Fruit fly (Drosophila melanogaster) whole organism, embryonic: ENCODE measurements around the gene kin17.
A peak's percentile ranks its signal among the peaks of the same experiment; 100 is the strongest.

Source experiments
- CG11085 ChIP-seq: fragments of 200-800 bp; sonication (Bioruptor generic); IDR thresholded peaks from 2 replicates; pipeline ENCODE4 v1.3.6; 2022; ENCODE audit warnings: missing biosample characterization, missing genetic modification characterization
- CG12219 ChIP-seq: fragments of 200-800 bp; sonication (Bioruptor generic); optimal IDR thresholded peaks from 3 replicates; lab custom pipeline; 2018; ENCODE audit warnings: missing biosample characterization, mild to moderate bottlenecking, missing genetic modification characterization
- CG12391 ChIP-seq: fragments of 200-800 bp; sonication (Bioruptor generic); optimal IDR thresholded peaks from 3 replicates; lab custom pipeline; 2018; ENCODE audit warnings: missing biosample characterization, mild to moderate bottlenecking, missing genetic modification characterization, moderate library complexity
- CG13894 ChIP-seq: fragments of 200-800 bp; sonication (Bioruptor generic); optimal IDR thresholded peaks from 3 replicates; lab custom pipeline; 2018; ENCODE audit warnings: missing biosample characterization, mild to moderate bottlenecking, missing genetic modification characterization, moderate library complexity
- CG14014 ChIP-seq: fragments of 200-800 bp; sonication (Bioruptor generic); IDR thresholded peaks from 2 replicates; pipeline ENCODE4 v1.3.6; 2022; ENCODE audit warnings: missing biosample characterization, missing genetic modification characterization
- CG15479 ChIP-seq: fragments of 200-800 bp; sonication (Bioruptor generic); optimal IDR thresholded peaks from 3 replicates; lab custom pipeline; 2019; ENCODE audit warnings: missing biosample characterization, mild to moderate bottlenecking, missing genetic modification characterization, moderate library complexity
- CG15514 ChIP-seq: fragments of 200-800 bp; sonication (Bioruptor generic); optimal IDR thresholded peaks from 3 replicates; lab custom pipeline; 2017; ENCODE audit warnings: missing biosample characterization, missing genetic modification characterization, mild to moderate bottlenecking, moderate library complexity, missing genetic modification reagents
- CG18599 ChIP-seq: fragments of 200-800 bp; sonication (Bioruptor generic); optimal IDR thresholded peaks from 3 replicates; lab custom pipeline; 2017; ENCODE audit warnings: missing biosample characterization, missing genetic modification characterization, mild to moderate bottlenecking, moderate library complexity, missing genetic modification reagents
- CG32772 ChIP-seq: fragments of 200-800 bp; sonication (Bioruptor generic); IDR thresholded peaks from 2 replicates; pipeline ENCODE4 v1.3.6; 2022; ENCODE audit warnings: missing biosample characterization, missing genetic modification characterization
- CG3281 ChIP-seq: fragments of 200-800 bp; sonication (Bioruptor generic); optimal IDR thresholded peaks from 3 replicates; lab custom pipeline; 2017; ENCODE audit warnings: missing biosample characterization, mild to moderate bottlenecking, missing genetic modification characterization
- CG34376 ChIP-seq: fragments of 200-800 bp; sonication (Bioruptor generic); optimal IDR thresholded peaks from 2 replicates; lab custom pipeline; 2018; ENCODE audit warnings: missing biosample characterization, mild to moderate bottlenecking, missing genetic modification characterization
- CG34422 ChIP-seq: fragments of 200-800 bp; sonication (Bioruptor generic); IDR thresholded peaks from 3 replicates; pipeline ENCODE4 v1.3.6; 2022; ENCODE audit warnings: missing biosample characterization, missing genetic modification characterization
- CG3726 ChIP-seq: fragments of 200-800 bp; sonication (Bioruptor generic); IDR thresholded peaks from 3 replicates; pipeline ENCODE4, ENCODE4 v1.3.6; 2022; ENCODE audit warnings: missing biosample characterization, missing genetic modification characterization
- CG6683 ChIP-seq: fragments of 200-800 bp; sonication (Bioruptor generic); optimal IDR thresholded peaks from 2 replicates; lab custom pipeline; 2017; ENCODE audit warnings: missing biosample characterization, mild to moderate bottlenecking, missing genetic modification characterization, missing genetic modification reagents
- CG6791 ChIP-seq: fragments of 200-800 bp; sonication (Bioruptor generic); IDR thresholded peaks from 3 replicates; pipeline ENCODE4 v1.3.6; 2022; ENCODE audit warnings: missing biosample characterization, missing genetic modification characterization; ENCODE audit not compliant: partially characterized antibody
- CG8359 ChIP-seq: fragments of 200-800 bp; sonication (Bioruptor generic); optimal IDR thresholded peaks from 2 replicates; lab custom pipeline; 2017; ENCODE audit warnings: missing biosample characterization, mild to moderate bottlenecking, missing genetic modification characterization, borderline replicate concordance
- Deaf1 ChIP-seq: fragments of 200-800 bp; optimal IDR thresholded peaks from 3 replicates; lab custom pipeline; 2019; ENCODE audit warnings: missing biosample characterization, mild to moderate bottlenecking, missing genetic modification characterization, moderate library complexity
- Eip74EF ChIP-seq, 2 experiments: fragments of 200-800 bp in 1 of 2; fragments of >200 bp in 1 of 2; sonication (Bioruptor generic) in 1 of 2; optimal IDR thresholded peaks; 2 replicates each; lab custom pipeline; 2017 to 2019; ENCODE audit warnings: missing biosample characterization in 2 of 2, missing genetic modification characterization in 2 of 2, mild to moderate bottlenecking in 1 of 2, moderate library complexity in 1 of 2
- Elba2 ChIP-seq: fragments of 200-800 bp; sonication (Bioruptor generic); optimal IDR thresholded peaks from 3 replicates; lab custom pipeline; 2016; ENCODE audit warnings: missing biosample characterization, missing genetic modification characterization
- Ets97D ChIP-seq: fragments of 200-800 bp; sonication (Bioruptor generic); optimal IDR thresholded peaks from 3 replicates; lab custom pipeline; 2016; ENCODE audit warnings: missing biosample characterization, missing genetic modification characterization
- Hand ChIP-seq: fragments of 200-800 bp; sonication (Bioruptor generic); optimal IDR thresholded peaks from 2 replicates; lab custom pipeline; 2017; ENCODE audit warnings: mild to moderate bottlenecking, missing biosample characterization, missing genetic modification reagents, missing genetic modification characterization
- Hmr ChIP-seq: fragments of 200-800 bp; sonication (Bioruptor generic); optimal IDR thresholded peaks from 3 replicates; lab custom pipeline; 2017; ENCODE audit warnings: mild to moderate bottlenecking, missing biosample characterization, missing genetic modification reagents, missing genetic modification characterization
- Hr78 ChIP-seq, 2 experiments: fragments of 200-800 bp in 1 of 2; fragments of >200 bp in 1 of 2; sonication (Bioruptor generic) in 1 of 2; optimal IDR thresholded peaks; 2 replicates each; lab custom pipeline; 2017 to 2019; ENCODE audit warnings: missing biosample characterization in 2 of 2, missing genetic modification characterization in 2 of 2, mild to moderate bottlenecking in 1 of 2, moderate library complexity in 1 of 2
- MESR4 ChIP-seq: fragments of 200-800 bp; sonication (Bioruptor generic); optimal IDR thresholded peaks from 2 replicates; lab custom pipeline; 2018; ENCODE audit warnings: missing biosample characterization, mild to moderate bottlenecking, missing genetic modification characterization, moderate library complexity
- Stat92E ChIP-seq, 3 experiments: fragments of >200 bp in 2 of 3; fragments of 200-800 bp in 1 of 3; sonication (Bioruptor generic) in 1 of 3; optimal IDR thresholded peaks; 2 replicates each; lab custom pipeline; 2017 to 2019; ENCODE audit warnings: missing biosample characterization in 3 of 3, missing genetic modification characterization in 3 of 3, mild to moderate bottlenecking in 1 of 3, moderate library complexity in 1 of 3
- aop ChIP-seq: fragments of 200-800 bp; sonication (Bioruptor generic); IDR thresholded peaks from 2 replicates; pipeline ENCODE4 v1.3.6; 2022; ENCODE audit warnings: missing biosample characterization, missing genetic modification characterization
- ara ChIP-seq: fragments of 200-800 bp; sonication (Bioruptor generic); IDR thresholded peaks from 2 replicates; pipeline ENCODE4 v1.3.6; 2022; ENCODE audit warnings: missing biosample characterization, missing genetic modification characterization
- br ChIP-seq: fragments of >200 bp; optimal IDR thresholded peaks from 2 replicates; lab custom pipeline; 2017
- cg ChIP-seq: fragments of 200-800 bp; sonication (Bioruptor generic); optimal IDR thresholded peaks from 3 replicates; lab custom pipeline; 2019; ENCODE audit warnings: missing biosample characterization, mild to moderate bottlenecking, missing genetic modification characterization, moderate library complexity
- chinmo ChIP-seq: fragments of 200-800 bp; sonication (Bioruptor generic); IDR thresholded peaks from 4 replicates; pipeline ENCODE4 v1.3.6; 2022; ENCODE audit warnings: missing biosample characterization, missing genetic modification characterization; ENCODE audit not compliant: partially characterized antibody
- dan ChIP-seq: fragments of 200-800 bp; sonication (Bioruptor generic); IDR thresholded peaks from 2 replicates; pipeline ENCODE4 v1.3.6; 2022; ENCODE audit warnings: missing biosample characterization, missing genetic modification characterization
- dpn ChIP-seq, 2 experiments: fragments of 200-800 bp; sonication (Bioruptor generic); optimal IDR thresholded peaks; 3 replicates each; lab custom pipeline; 2016; ENCODE audit warnings: missing biosample characterization in 2 of 2, missing genetic modification characterization in 2 of 2
- esg ChIP-seq: fragments of 200-800 bp; sonication (Bioruptor generic); conservative IDR thresholded peaks from 2 replicates; pipeline ENCODE4 v1.3.6; 2022; ENCODE audit warnings: missing biosample characterization, missing genetic modification characterization
- ewg ChIP-seq: fragments of 200-800 bp; sonication (Bioruptor generic); optimal IDR thresholded peaks from 3 replicates; lab custom pipeline; 2017; ENCODE audit warnings: mild to moderate bottlenecking, missing biosample characterization, missing genetic modification reagents, missing genetic modification characterization
- grau ChIP-seq: fragments of 200-800 bp; optimal IDR thresholded peaks from 3 replicates; lab custom pipeline; 2019; ENCODE audit warnings: missing biosample characterization, mild to moderate bottlenecking, missing genetic modification characterization, moderate library complexity
- hkb ChIP-seq, 2 experiments: fragments of 200-800 bp in 1 of 2; fragments of >200 bp in 1 of 2; sonication (Bioruptor generic) in 1 of 2; IDR thresholded peaks in 1 of 2; optimal IDR thresholded peaks in 1 of 2; 2 replicates each; pipeline versions ENCODE4 v1.3.6 to Lab custom; 2017 to 2022; ENCODE audit warnings: missing biosample characterization in 1 of 2, missing genetic modification characterization in 1 of 2
- lab ChIP-seq: fragments of 200-800 bp; sonication (Bioruptor generic); optimal IDR thresholded peaks from 3 replicates; lab custom pipeline; 2017; ENCODE audit warnings: missing biosample characterization, missing genetic modification characterization, mild to moderate bottlenecking, moderate library complexity, missing genetic modification reagents
- odd ChIP-seq: fragments of 200-800 bp; sonication (Bioruptor generic); optimal IDR thresholded peaks from 2 replicates; lab custom pipeline; 2017; ENCODE audit warnings: missing biosample characterization, mild to moderate bottlenecking, missing genetic modification characterization
- row ChIP-seq: fragments of 200-800 bp; sonication (Bioruptor generic); IDR thresholded peaks from 3 replicates; pipeline ENCODE4 v1.3.6; 2022; ENCODE audit warnings: missing biosample characterization, missing genetic modification characterization
- sens ChIP-seq: fragments of 200-800 bp; sonication (Bioruptor generic); peaks from one replicate; lab custom pipeline; 2016; ENCODE audit warnings: missing biosample characterization, missing genetic modification characterization
- slbo ChIP-seq: fragments of 200-800 bp; sonication (Bioruptor generic); IDR thresholded peaks from 2 replicates; pipeline ENCODE4 v1.3.6; 2022; ENCODE audit warnings: missing biosample characterization, missing genetic modification characterization
- sug ChIP-seq: fragments of 200-800 bp; optimal IDR thresholded peaks from 2 replicates; lab custom pipeline; 2019; ENCODE audit warnings: missing biosample characterization, mild to moderate bottlenecking, missing genetic modification characterization, moderate library complexity
- tio ChIP-seq: fragments of 200-800 bp; sonication (Bioruptor generic); optimal IDR thresholded peaks from 2 replicates; lab custom pipeline; 2017; ENCODE audit warnings: missing biosample characterization, missing genetic modification characterization, inconsistent platforms
- tup ChIP-seq: fragments of 200-800 bp; sonication (Bioruptor generic); optimal IDR thresholded peaks from 2 replicates; lab custom pipeline; 2016; ENCODE audit warnings: missing biosample characterization, mild to moderate bottlenecking, missing genetic modification characterization, moderate library complexity
- twi ChIP-seq: fragments of 200-800 bp; optimal IDR thresholded peaks from 2 replicates; lab custom pipeline; 2019; ENCODE audit warnings: missing biosample characterization, mild to moderate bottlenecking, missing genetic modification characterization, moderate library complexity

The kin17 gene

DNA sequence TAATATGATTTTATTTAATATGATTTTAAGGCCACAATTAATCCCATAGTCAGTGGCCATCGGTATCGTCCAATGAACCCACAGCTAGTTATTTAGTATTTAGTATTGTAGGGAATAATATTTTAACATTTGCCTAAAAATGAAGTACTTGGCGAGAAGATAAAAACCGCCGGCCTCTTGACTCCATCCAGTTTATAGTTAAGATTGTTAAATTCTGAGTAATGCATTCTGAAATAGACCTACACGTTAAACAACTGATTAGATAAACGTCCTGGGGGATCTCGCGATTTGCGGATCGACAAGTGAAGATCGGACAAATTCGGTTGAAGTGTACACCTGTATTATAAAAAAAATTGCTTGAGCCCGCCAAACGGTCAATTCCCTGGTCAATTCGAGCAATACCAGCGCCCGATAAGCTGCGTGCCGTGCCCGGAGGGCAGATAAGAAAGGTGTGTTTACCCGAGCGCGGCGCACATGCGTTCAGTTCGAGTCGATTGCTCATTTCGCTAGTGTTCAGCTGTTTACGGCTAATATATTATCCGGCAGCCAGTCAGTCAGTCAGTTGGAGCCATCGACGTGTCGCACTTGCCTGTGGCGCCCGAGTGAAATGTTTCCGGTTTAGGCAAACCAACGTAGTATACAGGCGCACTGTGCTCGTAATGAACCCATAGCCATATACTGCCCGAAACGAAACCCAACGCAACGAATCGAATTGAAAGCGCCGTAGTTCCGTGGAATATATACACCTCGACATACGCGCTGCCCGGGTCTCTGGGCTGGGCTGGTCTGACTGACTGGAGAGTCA lies 30.6 kb downstream of the kin17 start (continued):
- TF ChIP-seq CG3726 (GFP tag; lab: Robert Waterston, UW), result no peak
- TF ChIP-seq CG3281, result no peak
- TF ChIP-seq Eip74EF (GFP tag; optimal IDR thresholded peaks at IDR 0.05; lab: Kevin White, UChicago), result peak in 1 of 2 experiments; percentile 55
- no peak for TF ChIP-seq Ets97D
- TF ChIP-seq dpn (GFP tag; optimal IDR thresholded peaks at IDR 0.05; lab: Kevin White, UChicago), result no peak
- peak; percentile 65 for TF ChIP-seq sens
- no peak for TF ChIP-seq twi
- TF ChIP-seq ewg (GFP tag; lab: Kevin White, UChicago), result no peak
- TF ChIP-seq CG11085 (GFP tag; lab: Robert Waterston, UW), result no peak
- TF ChIP-seq cg, result no peak
- no peak for TF ChIP-seq CG12219 (GFP tag; lab: Kevin White, UChicago)
- no peak for TF ChIP-seq hkb (optimal IDR thresholded peaks at IDR 0.05; lab: Kevin White, UChicago)
- TF ChIP-seq hkb (GFP tag; IDR thresholded peaks at IDR 0.05; lab: Robert Waterston, UW), result 0 out of 2 replicates have a peak, but pooled peaks have one; percentile 14
- no peak for TF ChIP-seq CG32772 (GFP tag; lab: Robert Waterston, UW)
- no peak for TF ChIP-seq esg (GFP tag; lab: Robert Waterston, UW)
- peak; percentile 19 for TF ChIP-seq CG15514 (GFP tag; lab: Kevin White, UChicago)
- TF ChIP-seq CG15479, result no peak
- TF ChIP-seq tio (GFP tag; lab: Kevin White, UChicago), result no peak
- TF ChIP-seq Hr78 (GFP tag; optimal IDR thresholded peaks at IDR 0.05; lab: Kevin White, UChicago), result peak in 1 of 2 experiments; percentile 1
- TF ChIP-seq row (GFP tag; lab: Robert Waterston, UW), result no peak; the same call in 2 of the 3 replicates
- no peak for TF ChIP-seq CG8359 (GFP tag; lab: Kevin White, UChicago)
- peak; percentile 95 for TF ChIP-seq sug
- TF ChIP-seq tup (GFP tag; lab: Kevin White, UChicago), result no peak
- no peak for TF ChIP-seq Elba2 (GFP tag; lab: Kevin White, UChicago)
- TF ChIP-seq CG13894 (tag; lab: Kevin White, UChicago), result peak; percentile 2
- no peak for TF ChIP-seq MESR4 (GFP tag; lab: Kevin White, UChicago)
- no peak for TF ChIP-seq CG6791
- TF ChIP-seq br, result no peak
- TF ChIP-seq ara (GFP tag; lab: Robert Waterston, UW), result no peak
- no peak for TF ChIP-seq grau (tag; lab: Kevin White, UChicago)
- no peak for TF ChIP-seq CG12391
- peak; percentile 65 for TF ChIP-seq lab (GFP tag; lab: Kevin White, UChicago)
- no peak for TF ChIP-seq Stat92E (GFP tag; optimal IDR thresholded peaks at IDR 0.05; lab: Kevin White, UChicago)
- TF ChIP-seq chinmo (GFP tag; lab: Robert Waterston, UW), result 0 out of 4 replicates have a peak, but pooled peaks have one; percentile 41
- TF ChIP-seq odd (GFP tag; lab: Kevin White, UChicago), result no peak
- peak; percentile 60 for TF ChIP-seq Deaf1 (tag; lab: Kevin White, UChicago)
- TF ChIP-seq slbo, result no peak
- TF ChIP-seq CG18599 (GFP tag; lab: Kevin White, UChicago), result peak; percentile 51
- peak; percentile 8 for TF ChIP-seq Hand (GFP tag; lab: Kevin White, UChicago)
- TF ChIP-seq Hmr (GFP tag; lab: Kevin White, UChicago), result peak; percentile 2
- no peak for TF ChIP-seq CG14014 (GFP tag; lab: Robert Waterston, UW)
- no peak for TF ChIP-seq aop (GFP tag; lab: Robert Waterston, UW)
- no peak for TF ChIP-seq CG34422 (GFP tag; lab: Robert Waterston, UW)
- TF ChIP-seq CG34376, result peak; percentile 67
- no peak for TF ChIP-seq dan
- no peak for TF ChIP-seq CG6683
